Worm (Caenorhabditis elegans): ENCODE measurements around the gene tat-2.

DNA sequence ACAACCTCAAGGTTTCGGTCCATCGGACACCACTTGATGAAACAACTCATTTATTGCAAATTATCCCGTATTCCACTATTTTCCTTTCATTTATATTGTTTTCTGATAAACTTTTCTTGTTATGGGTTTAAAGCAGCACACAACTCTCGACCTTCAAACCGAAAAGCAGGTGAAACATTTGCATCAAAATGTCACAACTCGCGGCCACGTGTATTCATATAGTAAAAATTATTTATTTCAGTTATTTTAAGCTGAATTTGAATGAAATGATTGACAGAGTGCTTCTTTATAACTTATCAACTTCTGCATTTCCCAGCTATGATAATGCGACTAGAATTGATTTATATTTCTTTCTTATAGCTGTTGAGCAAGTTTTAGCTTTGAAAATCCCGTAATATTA is 34.8 kb downstream of the tat-2 start, which contains the start of gene srw-95:
- no peak for TF ChIP-seq mep-1 (tag; optimal IDR thresholded peaks at IDR 0.05)
- no peak for TF ChIP-seq nhr-10 (tag; optimal IDR thresholded peaks at IDR 0.05)
- TF ChIP-seq nhr-25 (tag; optimal IDR thresholded peaks at IDR 0.05; ENCODE audit: borderline replicate concordance, insufficient read depth): no peak
- no peak for TF ChIP-seq ama-1 (optimal IDR thresholded peaks at IDR 0.05)
- no peak for TF ChIP-seq mxl-3 (GFP tag; optimal IDR thresholded peaks at IDR 0.05)
- no peak for TF ChIP-seq daf-16 (GFP tag; optimal IDR thresholded peaks at IDR 0.05)
- no peak for TF ChIP-seq daf-16 (tag; optimal IDR thresholded peaks at IDR 0.05)
- no peak for TF ChIP-seq spr-1 (tag; optimal IDR thresholded peaks at IDR 0.05)
- TF ChIP-seq ZK546.5 (tag; optimal IDR thresholded peaks at IDR 0.05): no peak
- no peak for TF ChIP-seq arid-1 (GFP tag; conservative IDR thresholded peaks at IDR 0.05)
- no peak for TF ChIP-seq ztf-11 (tag; optimal IDR thresholded peaks at IDR 0.05)
- no peak for TF ChIP-seq mdl-1 (tag; optimal IDR thresholded peaks at IDR 0.05)
- TF ChIP-seq nhr-237 (tag; optimal IDR thresholded peaks at IDR 0.05): no peak
